Fruit fly (Drosophila melanogaster): ENCODE data around the gene rudhira.
A peak's percentile ranks its signal among the peaks of the same experiment; 100 is the strongest.

rudhira gene

DNA sequence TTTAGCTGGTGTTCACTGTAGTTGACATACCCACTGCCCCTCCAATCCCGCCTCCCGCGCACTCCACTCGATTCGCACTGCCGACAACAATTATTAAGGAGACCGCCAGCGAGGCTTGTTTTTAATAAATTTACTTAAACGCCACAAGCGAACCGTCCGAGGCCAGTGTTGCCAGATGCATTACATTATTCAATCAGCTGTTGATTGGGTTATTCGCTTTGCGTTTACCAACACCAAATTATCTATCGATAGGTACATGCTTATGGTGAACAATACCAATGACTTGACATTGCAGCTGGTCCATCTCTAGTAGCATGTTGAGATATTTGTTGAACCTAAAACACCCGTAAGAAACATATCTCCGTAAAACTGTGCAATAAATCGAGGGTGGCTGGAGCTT is 70.3 kb downstream of the rudhira start, which contains the start of the genes CG10353 and SelG (continued):
- TF ChIP-seq CG14441 (GFP tag; IDR thresholded peaks at IDR 0.05) (no peak), Taf1 (GFP tag; IDR thresholded peaks at IDR 0.05) (no peak), chn (GFP tag; optimal IDR thresholded peaks at IDR 0.05) (peak; percentile 30), dpn (GFP tag; optimal IDR thresholded peaks at IDR 0.05) (peak; percentile 32 to 76), gt (GFP tag; IDR thresholded peaks at IDR 0.05) (no peak), Dbx (GFP tag; IDR thresholded peaks at IDR 0.05) (no peak), CG4854 (GFP tag; optimal IDR thresholded peaks at IDR 0.05) (no peak), Asciz (GFP tag; optimal IDR thresholded peaks at IDR 0.05) (no peak), Side (GFP tag; optimal IDR thresholded peaks at IDR 0.05) (peak; percentile 29), CG31388 (GFP tag; optimal IDR thresholded peaks at IDR 0.05) (no peak), maf-S (GFP tag; optimal IDR thresholded peaks at IDR 0.05) (peak; percentile 44), yki (optimal IDR thresholded peaks at IDR 0.05) (no peak), CG6689 (GFP tag; IDR thresholded peaks at IDR 0.05) (no peak), CG14050 (GFP tag; IDR thresholded peaks at IDR 0.05) (no peak), H2.0 (GFP tag; IDR thresholded peaks at IDR 0.05) (peak; percentile 23; the same call in 1 of the 2 replicates), zfh1 (GFP tag; IDR thresholded peaks at IDR 0.05) (peak; percentile 42; the same call in 1 of the 3 replicates), CG12391 (tag; optimal IDR thresholded peaks at IDR 0.05) (peak; percentile 40), CG6272 (GFP tag; IDR thresholded peaks at IDR 0.05) (no peak), CG9215 (GFP tag; IDR thresholded peaks at IDR 0.05) (0 out of 2 replicates have a peak, but pooled peaks have one; percentile 14), CG11093 (GFP tag; IDR thresholded peaks at IDR 0.05) (no peak), Lim3 (GFP tag; IDR thresholded peaks at IDR 0.05) (no peak), Bdp1 (GFP tag; optimal IDR thresholded peaks at IDR 0.05) (peak; percentile 51), CG1602 (GFP tag; optimal IDR thresholded peaks at IDR 0.05) (no peak), Atf3 (GFP tag; optimal IDR thresholded peaks at IDR 0.05) (no peak), CG6791 (GFP tag; IDR thresholded peaks at IDR 0.05; ENCODE audit: partially characterized antibody) (peak; percentile 87), CG10267 (tag; optimal IDR thresholded peaks at IDR 0.05) (peak; percentile 95), dan (GFP tag; IDR thresholded peaks at IDR 0.05) (no peak), YL-1 (GFP tag; optimal IDR thresholded peaks at IDR 0.05) (peak; percentile 69), Dip3 (GFP tag; optimal IDR thresholded peaks at IDR 0.05) (peak; percentile 44), CG11398 (GFP tag; optimal IDR thresholded peaks at IDR 0.05) (peak; percentile 5), CG17829 (tag; optimal IDR thresholded peaks at IDR 0.05) (peak; percentile 51), bigmax (GFP tag; optimal IDR thresholded peaks at IDR 0.05) (peak; percentile 34), hkb (optimal IDR thresholded peaks at IDR 0.05) (no peak), hkb (GFP tag; IDR thresholded peaks at IDR 0.05) (no peak), CG7556 (GFP tag; optimal IDR thresholded peaks at IDR 0.05) (no peak), CG5180 (GFP tag; optimal IDR thresholded peaks at IDR 0.05) (no peak), CG9876 (GFP tag; optimal IDR thresholded peaks at IDR 0.05) (no peak), CG18262 (tag; optimal IDR thresholded peaks at IDR 0.05) (peak; percentile 18), CG43689 (GFP tag; IDR thresholded peaks at IDR 0.05) (no peak), scrt (GFP tag; optimal IDR thresholded peaks at IDR 0.05) (peak; percentile 23), Sry-δ (GFP tag; optimal IDR thresholded peaks at IDR 0.05) (peak; percentile 95), sc (optimal IDR thresholded peaks at IDR 0.05) (no peak), sc (GFP tag; optimal IDR thresholded peaks at IDR 0.05) (no peak), CG2889 (GFP tag; IDR thresholded peaks at IDR 0.05) (no peak), Ssrp (tag; optimal IDR thresholded peaks at IDR 0.05) (no peak), Usf (GFP tag; optimal IDR thresholded peaks at IDR 0.05) (no peak), esg (GFP tag; conservative IDR thresholded peaks at IDR 0.05) (no peak), Elba2 (GFP tag; optimal IDR thresholded peaks at IDR 0.05) (no peak), Xrp1 (GFP tag; IDR thresholded peaks at IDR 0.05) (no peak), run (tag; optimal IDR thresholded peaks at IDR 0.05) (no peak), CG30403 (GFP tag; optimal IDR thresholded peaks at IDR 0.05) (peak; percentile 19), CG10274 (GFP tag; optimal IDR thresholded peaks at IDR 0.05) (no peak), so (GFP tag; IDR thresholded peaks at IDR 0.05) (no peak), abd-A (tag; optimal IDR thresholded peaks at IDR 0.05) (no peak)

Measured in whole organism, embryonic.